Fruit fly (Drosophila melanogaster): ENCODE results near the gene heix.

Gene heix

dm6 chr2L:16317777-16318610 lies 18.3 kb upstream of the heix start:
- TF ChIP-seq pdm3 (GFP tag; optimal IDR thresholded peaks at IDR 0.05), result no peak
- peak; percentile 54 for TF ChIP-seq Eip78C (GFP tag)
- TF ChIP-seq ss (GFP tag; optimal IDR thresholded peaks at IDR 0.05), result no peak
- TF ChIP-seq fkh (GFP tag; optimal IDR thresholded peaks at IDR 0.05), result peak; percentile 48
- TF ChIP-seq Met (GFP tag; optimal IDR thresholded peaks at IDR 0.05), result no peak
- no peak for TF ChIP-seq Sox15 (GFP tag; optimal IDR thresholded peaks at IDR 0.05)
- 0 out of 3 replicates have a peak, but pooled peaks have one; percentile 15 for TF ChIP-seq eg (GFP tag; IDR thresholded peaks at IDR 0.05)

DNA sequence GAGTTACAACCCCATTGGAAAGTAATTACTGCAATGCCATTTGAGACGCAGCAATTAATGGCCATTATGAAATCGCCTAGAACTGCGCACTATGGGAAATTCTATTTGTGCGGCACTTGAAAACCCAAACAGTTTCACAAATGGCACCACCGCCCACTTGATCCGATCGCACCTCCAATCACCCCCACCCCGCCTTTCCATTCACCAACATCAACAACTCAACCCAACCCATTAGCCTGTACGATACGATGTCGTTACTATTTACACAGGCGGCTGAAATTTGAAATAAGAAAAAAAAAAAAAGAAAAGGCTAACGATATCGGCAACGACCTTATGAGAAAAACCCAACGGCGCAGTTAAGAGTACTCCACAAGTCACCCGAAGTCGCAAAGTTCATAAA lies 17.5 kb upstream of the heix start:
- no peak for TF ChIP-seq OdsH (GFP tag; optimal IDR thresholded peaks at IDR 0.05)
- no peak for TF ChIP-seq svp (GFP tag)
- no peak for TF ChIP-seq vri (GFP tag; optimal IDR thresholded peaks at IDR 0.05)
- TF ChIP-seq CG6792 (GFP tag; optimal IDR thresholded peaks at IDR 0.05), result no peak
- no peak for TF ChIP-seq dac (GFP tag; optimal IDR thresholded peaks at IDR 0.05)
- TF ChIP-seq fkh (GFP tag; optimal IDR thresholded peaks at IDR 0.05), result peak; percentile 50

- TF ChIP-seq fd85E (GFP tag; optimal IDR thresholded peaks at IDR 0.05) (no peak), CG4318 (GFP tag; optimal IDR thresholded peaks at IDR 0.05) (no peak), CG10669 (GFP tag; optimal IDR thresholded peaks at IDR 0.05) (no peak), pdm3 (GFP tag; optimal IDR thresholded peaks at IDR 0.05) (no peak), Lpt (GFP tag; optimal IDR thresholded peaks at IDR 0.05) (no peak), Eip93F (GFP tag; optimal IDR thresholded peaks at IDR 0.05) (no peak), Sox102F (GFP tag; optimal IDR thresholded peaks at IDR 0.05) (no peak), Met (GFP tag; optimal IDR thresholded peaks at IDR 0.05) (no peak), fkh (GFP tag; optimal IDR thresholded peaks at IDR 0.05) (no peak), CG6276 (GFP tag; optimal IDR thresholded peaks at IDR 0.05) (no peak)
Observed at dm6 chr2L:16316410-16316809, 16.8 kb upstream of the heix start.

DNA sequence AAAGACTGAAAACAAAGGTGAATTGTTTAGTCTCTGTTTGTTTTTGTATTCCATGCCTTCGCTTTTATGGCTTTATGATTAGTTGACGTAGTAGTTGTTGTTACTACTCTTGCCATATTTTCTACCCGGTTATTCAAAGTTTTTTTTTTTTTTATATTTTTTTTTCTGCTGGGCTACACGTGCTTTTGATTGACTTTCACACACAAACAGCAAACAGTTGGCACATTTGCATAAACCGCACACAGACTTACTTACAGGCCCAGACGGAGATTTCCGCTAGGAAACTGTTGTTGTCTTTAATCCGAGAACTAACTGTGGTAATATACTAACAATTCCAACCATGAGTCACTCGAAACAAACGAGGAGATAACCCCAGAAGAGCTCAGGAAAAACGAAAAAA lies 16.2 kb upstream of the heix start:
- TF ChIP-seq fkh (GFP tag; optimal IDR thresholded peaks at IDR 0.05) (peak; percentile 14), CG4318 (GFP tag; optimal IDR thresholded peaks at IDR 0.05) (no peak), Ets21C (GFP tag; optimal IDR thresholded peaks at IDR 0.05) (no peak)

DNA sequence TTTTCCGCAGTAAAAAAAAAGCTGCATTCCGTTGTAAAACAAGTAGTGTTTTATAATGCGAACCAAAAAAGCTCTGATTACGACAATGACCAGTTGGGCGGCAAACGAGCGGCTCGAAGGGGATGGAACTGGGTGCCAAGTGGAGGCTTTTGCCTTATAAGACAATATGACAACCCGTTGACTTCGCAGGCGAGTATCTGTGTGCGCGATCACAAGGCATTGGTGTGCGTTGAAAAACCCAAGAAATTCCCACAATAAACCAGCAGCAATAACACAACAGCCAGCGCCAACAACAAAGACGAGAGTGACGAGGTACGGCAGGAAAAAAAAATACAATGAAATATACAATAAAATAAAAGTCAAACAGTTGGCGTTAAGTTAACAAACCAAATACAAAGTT lies 15.4 kb upstream of the heix start:
- TF ChIP-seq fkh (GFP tag; optimal IDR thresholded peaks at IDR 0.05) (peak; percentile 62), ss (GFP tag; optimal IDR thresholded peaks at IDR 0.05) (peak in 1 of 2 experiments; percentile 78), vri (GFP tag; optimal IDR thresholded peaks at IDR 0.05) (peak; percentile 94), CG6163 (GFP tag; IDR thresholded peaks at IDR 0.05) (peak; percentile 62), CG15336 (GFP tag; IDR thresholded peaks at IDR 0.05) (no peak), Sox14 (GFP tag; optimal IDR thresholded peaks at IDR 0.05) (peak; percentile 77), CG8119 (GFP tag; IDR thresholded peaks at IDR 0.05) (peak; percentile 28; the same call in 2 of the 3 replicates), Eip93F (GFP tag; optimal IDR thresholded peaks at IDR 0.05) (peak; percentile 38), dsx (GFP tag; optimal IDR thresholded peaks at IDR 0.05; ENCODE audit: poor library complexity, severe bottlenecking) (peak; percentile 53), CG6808 (GFP tag; optimal IDR thresholded peaks at IDR 0.05) (peak; percentile 65), CG6276 (GFP tag; optimal IDR thresholded peaks at IDR 0.05) (no peak), CG3032 (tag; optimal IDR thresholded peaks at IDR 0.05) (peak; percentile 10), Ets96B (tag; optimal IDR thresholded peaks at IDR 0.05) (peak; percentile 31), Ets21C (GFP tag; optimal IDR thresholded peaks at IDR 0.05) (no peak), Eip78C (GFP tag) (peak; percentile 60), Hr4 (GFP tag; optimal IDR thresholded peaks at IDR 0.05) (no peak)

DNA sequence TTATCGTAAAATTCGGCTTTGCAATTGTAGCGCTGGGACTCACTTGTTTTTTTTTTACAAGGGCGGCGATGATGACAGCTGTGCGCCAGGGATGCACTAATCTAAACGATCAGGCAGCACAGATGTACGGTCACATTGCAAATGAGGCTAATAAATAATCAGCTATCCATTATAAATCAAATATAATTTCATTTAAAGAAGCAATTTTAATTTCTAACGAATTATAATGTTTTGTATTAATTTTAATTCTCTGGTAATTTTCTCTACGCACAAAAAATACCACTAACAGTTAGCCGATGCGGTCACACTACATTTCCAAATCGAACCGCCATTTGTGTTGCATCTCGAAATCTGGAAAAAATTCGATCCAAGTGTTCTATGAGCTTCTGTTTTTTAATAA lies 11.0 kb upstream of the heix start, which contains the start of the genes cni and fzy:
cni (minus strand) TSS at position 79 of the 400 bp plus-strand sequence.
fzy (plus strand) TSS at position 309 of the 400 bp plus-strand sequence.
- TF ChIP-seq esn (GFP tag; optimal IDR thresholded peaks at IDR 0.05), result peak; percentile 30
- peak; percentile 74 for TF ChIP-seq achi (GFP tag; optimal IDR thresholded peaks at IDR 0.05)
- no peak for TF ChIP-seq Lpt (GFP tag; optimal IDR thresholded peaks at IDR 0.05)
- peak; percentile 26 for TF ChIP-seq lz (GFP tag; optimal IDR thresholded peaks at IDR 0.05)
- TF ChIP-seq cyc (GFP tag; optimal IDR thresholded peaks at IDR 0.05), result peak; percentile 42
- peak; percentile 59 for TF ChIP-seq Eip93F (GFP tag; optimal IDR thresholded peaks at IDR 0.05)
- TF ChIP-seq CG3032 (tag; optimal IDR thresholded peaks at IDR 0.05), result peak; percentile 23
- peak; percentile 23 for TF ChIP-seq CG31627 (GFP tag; optimal IDR thresholded peaks at IDR 0.05)
- no peak for TF ChIP-seq fd59A (GFP tag; optimal IDR thresholded peaks at IDR 0.05)
- TF ChIP-seq Sox14 (GFP tag; optimal IDR thresholded peaks at IDR 0.05), result peak; percentile 42
- no peak for TF ChIP-seq CG6808 (GFP tag; optimal IDR thresholded peaks at IDR 0.05)

Measured in whole organism, prepupa.